Fruit fly (Drosophila melanogaster) whole organism, embryonic: ENCODE data around the gene CG33160.

Source experiments
- B-H1 ChIP-seq: fragments of 200-800 bp; sonication (Bioruptor generic); IDR thresholded peaks from 3 replicates; pipeline ENCODE4 v1.3.6; 2022; ENCODE audit warnings: missing biosample characterization, missing genetic modification characterization
- B-H2 ChIP-seq: fragments of 200-800 bp; sonication (Bioruptor generic); optimal IDR thresholded peaks from 2 replicates; lab custom pipeline; 2018; ENCODE audit warnings: missing biosample characterization, mild to moderate bottlenecking, missing genetic modification characterization
- CG10543 ChIP-seq: fragments of 200-800 bp; sonication (Bioruptor generic); optimal IDR thresholded peaks from 3 replicates; lab custom pipeline; 2017; ENCODE audit warnings: missing biosample characterization, mild to moderate bottlenecking, missing genetic modification characterization, moderate library complexity
- CG12155 ChIP-seq: fragments of 200-800 bp; sonication (Bioruptor generic); optimal IDR thresholded peaks from 3 replicates; lab custom pipeline; 2016; ENCODE audit warnings: missing biosample characterization, missing genetic modification characterization
- CG15479 ChIP-seq: fragments of 200-800 bp; sonication (Bioruptor generic); optimal IDR thresholded peaks from 3 replicates; lab custom pipeline; 2019; ENCODE audit warnings: missing biosample characterization, mild to moderate bottlenecking, missing genetic modification characterization, moderate library complexity
- CG17328 ChIP-seq: fragments of 200-800 bp; sonication (Bioruptor generic); IDR thresholded peaks from 2 replicates; pipeline ENCODE4 v1.3.6; 2022; ENCODE audit warnings: missing biosample characterization, missing genetic modification characterization
- CG17385 ChIP-seq: fragments of 200-800 bp; sonication (Bioruptor generic); optimal IDR thresholded peaks from 3 replicates; lab custom pipeline; 2018; ENCODE audit warnings: missing biosample characterization, mild to moderate bottlenecking, missing genetic modification characterization
- CG17912 ChIP-seq: fragments of 200-800 bp; sonication (Bioruptor generic); optimal IDR thresholded peaks from 2 replicates; lab custom pipeline; 2018; ENCODE audit warnings: missing biosample characterization, mild to moderate bottlenecking, missing genetic modification characterization
- CG18011 ChIP-seq: fragments of 200-800 bp; sonication (Bioruptor generic); optimal IDR thresholded peaks from 2 replicates; lab custom pipeline; 2017; ENCODE audit warnings: missing biosample characterization, missing genetic modification characterization, mild to moderate bottlenecking, moderate library complexity, missing genotype
- CG2129 ChIP-seq: fragments of 200-800 bp; sonication (Bioruptor generic); IDR thresholded peaks from 2 replicates; pipeline ENCODE4 v1.3.6; 2022; ENCODE audit warnings: missing biosample characterization, missing genetic modification characterization; ENCODE audit not compliant: partially characterized antibody
- CG32532 ChIP-seq: fragments of 200-800 bp; sonication (Bioruptor generic); IDR thresholded peaks from 2 replicates; pipeline ENCODE4 v1.3.6; 2022; ENCODE audit warnings: missing biosample characterization, missing genetic modification characterization
- CG34422 ChIP-seq: fragments of 200-800 bp; sonication (Bioruptor generic); IDR thresholded peaks from 3 replicates; pipeline ENCODE4 v1.3.6; 2022; ENCODE audit warnings: missing biosample characterization, missing genetic modification characterization
- CG4328 ChIP-seq: fragments of 200-800 bp; sonication (Bioruptor generic); optimal IDR thresholded peaks from 3 replicates; lab custom pipeline; 2017; ENCODE audit warnings: missing biosample characterization, missing genetic modification reagents, missing genetic modification characterization
- CG4730 ChIP-seq: fragments of 200-800 bp; sonication (Bioruptor generic); IDR thresholded peaks from 2 replicates; pipeline ENCODE4 v1.3.6; 2022; ENCODE audit warnings: missing biosample characterization, missing genetic modification characterization
- CG6272 ChIP-seq: fragments of 200-800 bp; sonication (Bioruptor generic); IDR thresholded peaks from 2 replicates; pipeline ENCODE4 v1.3.6; 2022; ENCODE audit warnings: missing biosample characterization, missing genetic modification characterization
- CG7987 ChIP-seq: fragments of 200-800 bp; sonication (Bioruptor generic); optimal IDR thresholded peaks from 2 replicates; lab custom pipeline; 2018; ENCODE audit warnings: missing biosample characterization, mild to moderate bottlenecking, missing genetic modification characterization, moderate library complexity
- CG8281 ChIP-seq: fragments of 200-800 bp; sonication (Bioruptor generic); optimal IDR thresholded peaks from 2 replicates; lab custom pipeline; 2018; ENCODE audit warnings: missing biosample characterization, mild to moderate bottlenecking, missing genetic modification characterization, moderate library complexity
- CHES-1-like ChIP-seq: fragments of 200-800 bp; sonication (Bioruptor generic); optimal IDR thresholded peaks from 2 replicates; lab custom pipeline; 2016; ENCODE audit warnings: missing biosample characterization, missing genetic modification characterization
- Dbx ChIP-seq: fragments of 200-800 bp; sonication (Bioruptor generic); IDR thresholded peaks from 3 replicates; pipeline ENCODE4 v1.3.6; 2022; ENCODE audit warnings: missing biosample characterization, missing genetic modification characterization
- Doc3 ChIP-seq: fragments of 200-800 bp; sonication (Bioruptor generic); IDR thresholded peaks from 3 replicates; pipeline ENCODE4 v1.3.6; 2022; ENCODE audit warnings: missing biosample characterization, missing genetic modification characterization; ENCODE audit not compliant: partially characterized antibody
- Dp ChIP-seq: fragments of 200-800 bp; sonication (Bioruptor generic); optimal IDR thresholded peaks from 2 replicates; lab custom pipeline; 2018; ENCODE audit warnings: missing biosample characterization, mild to moderate bottlenecking, missing genetic modification characterization, moderate library complexity
- Fer1 ChIP-seq: fragments of 200-800 bp; sonication (Bioruptor generic); optimal IDR thresholded peaks from 2 replicates; lab custom pipeline; 2017; ENCODE audit warnings: missing biosample characterization, mild to moderate bottlenecking, missing genetic modification characterization
- Hand ChIP-seq: fragments of 200-800 bp; sonication (Bioruptor generic); optimal IDR thresholded peaks from 2 replicates; lab custom pipeline; 2017; ENCODE audit warnings: mild to moderate bottlenecking, missing biosample characterization, missing genetic modification reagents, missing genetic modification characterization
- HmgD ChIP-seq: fragments of 200-800 bp; sonication (Bioruptor generic); optimal IDR thresholded peaks from 3 replicates; lab custom pipeline; 2016; ENCODE audit warnings: missing biosample characterization, missing genetic modification characterization
- Max ChIP-seq: fragments of 200-800 bp; sonication (Bioruptor generic); optimal IDR thresholded peaks from 2 replicates; lab custom pipeline; 2016; ENCODE audit warnings: missing biosample characterization, mild to moderate bottlenecking, missing genetic modification characterization
- Med ChIP-seq: fragments of 200-800 bp; sonication (Bioruptor generic); peaks from one replicate; lab custom pipeline; 2016; ENCODE audit warnings: missing biosample characterization, missing genetic modification characterization, mild to moderate bottlenecking, inconsistent platforms, moderate library complexity
- YL-1 ChIP-seq: fragments of 200-800 bp; sonication (Bioruptor generic); optimal IDR thresholded peaks from 3 replicates; lab custom pipeline; 2017; ENCODE audit warnings: missing biosample characterization, mild to moderate bottlenecking, missing genetic modification characterization
- bsh ChIP-seq, 2 experiments: fragments of 200-800 bp; sonication (Bioruptor generic); optimal IDR thresholded peaks; 2 replicates each; lab custom pipeline; 2017 to 2018; ENCODE audit warnings: mild to moderate bottlenecking in 2 of 2, missing biosample characterization in 2 of 2, missing genetic modification characterization in 2 of 2, moderate library complexity in 1 of 2
- croc ChIP-seq: fragments of 200-800 bp; sonication (Bioruptor generic); conservative IDR thresholded peaks from 3 replicates; pipeline ENCODE4 v1.3.6; 2022; ENCODE audit warnings: missing biosample characterization, missing genetic modification characterization
- dm ChIP-seq: fragments of 200-800 bp; sonication (Bioruptor generic); optimal IDR thresholded peaks from 3 replicates; lab custom pipeline; 2016; ENCODE audit warnings: missing biosample characterization, missing genetic modification characterization
- dpn ChIP-seq, 2 experiments: fragments of 200-800 bp; sonication (Bioruptor generic); optimal IDR thresholded peaks; 3 replicates each; lab custom pipeline; 2016; ENCODE audit warnings: missing biosample characterization in 2 of 2, missing genetic modification characterization in 2 of 2
- hb ChIP-seq: fragments of 200-800 bp; sonication (Bioruptor generic); IDR thresholded peaks from 3 replicates; pipeline ENCODE4 v1.3.6; 2022; ENCODE audit warnings: missing biosample characterization, missing genetic modification characterization; ENCODE audit not compliant: partially characterized antibody
- hth ChIP-seq: fragments of >200 bp; optimal IDR thresholded peaks from 2 replicates; lab custom pipeline; 2017; ENCODE audit warnings: inconsistent platforms
- kni ChIP-seq: fragments of 200-800 bp; sonication (Bioruptor generic); optimal IDR thresholded peaks from 3 replicates; lab custom pipeline; 2017; ENCODE audit warnings: mild to moderate bottlenecking, missing biosample characterization, missing genetic modification reagents, missing genetic modification characterization
- seq ChIP-seq: fragments of 200-800 bp; sonication (Bioruptor generic); IDR thresholded peaks from 2 replicates; pipeline ENCODE4 v1.3.6; 2022; ENCODE audit warnings: missing biosample characterization, missing genetic modification characterization
- sob ChIP-seq: fragments of 200-800 bp; sonication (Bioruptor generic); IDR thresholded peaks from 2 replicates; pipeline ENCODE4 v1.3.6; 2022; ENCODE audit warnings: missing biosample characterization, missing genetic modification characterization
- tll ChIP-seq, 2 experiments: fragments of 200-800 bp in 1 of 2; fragments of >200 bp in 1 of 2; sonication (Bioruptor generic) in 1 of 2; optimal IDR thresholded peaks; 2 replicates each; lab custom pipeline; 2017 to 2019; ENCODE audit warnings: missing biosample characterization in 2 of 2, missing genetic modification characterization in 2 of 2, mild to moderate bottlenecking in 1 of 2, moderate library complexity in 1 of 2
- trh ChIP-seq: fragments of 200-800 bp; sonication (Bioruptor generic); optimal IDR thresholded peaks from 2 replicates; lab custom pipeline; 2016; ENCODE audit warnings: missing biosample characterization, missing genetic modification characterization
- unc-4 ChIP-seq: fragments of 200-800 bp; sonication (Bioruptor generic); IDR thresholded peaks from 2 replicates; pipeline ENCODE4 v1.3.6; 2022; ENCODE audit warnings: missing biosample characterization, missing genetic modification characterization; ENCODE audit not compliant: partially characterized antibody
- vfl ChIP-seq: fragments of 200-800 bp; sonication (Bioruptor generic); optimal IDR thresholded peaks from 2 replicates; lab custom pipeline; 2016; ENCODE audit warnings: missing biosample characterization, missing genetic modification characterization

The CG33160 gene

dm6 chr3L:3225769-3226457, 19.8 kb upstream of the CG33160 start (continued):
- 0 out of 3 replicates have a peak, but pooled peaks have one; percentile 18 for TF ChIP-seq hb (GFP tag; lab: Robert Waterston, UW)
- TF ChIP-seq CG2129 (GFP tag; lab: Robert Waterston, UW) = no peak
- TF ChIP-seq CG34422 = peak; percentile 28; the same call in 1 of the 3 replicates
- TF ChIP-seq CG10543 (GFP tag; lab: Kevin White, UChicago) = peak; percentile 23
- TF ChIP-seq Dp (GFP tag; lab: Kevin White, UChicago) = no peak
- TF ChIP-seq B-H2 (GFP tag; lab: Kevin White, UChicago) = peak; percentile 14
- TF ChIP-seq CG4730 (GFP tag; lab: Robert Waterston, UW) = no peak
- no peak for TF ChIP-seq seq (GFP tag; lab: Robert Waterston, UW)
- no peak for TF ChIP-seq CG17912 (GFP tag; lab: Kevin White, UChicago)
- peak in 1 of 2 experiments; percentile 17 for TF ChIP-seq dpn (GFP tag; optimal IDR thresholded peaks at IDR 0.05; lab: Kevin White, UChicago)
- peak; percentile 54 for TF ChIP-seq CG7987 (GFP tag; lab: Kevin White, UChicago)
- peak in 1 of 2 experiments; percentile 48 for TF ChIP-seq bsh (GFP tag; optimal IDR thresholded peaks at IDR 0.05; lab: Kevin White, UChicago)
- peak; percentile 55; the same call in 1 of the 2 replicates for TF ChIP-seq CG32532 (GFP tag; lab: Robert Waterston, UW)
- TF ChIP-seq CG15479 (GFP tag; lab: Kevin White, UChicago) = peak; percentile 58
- TF ChIP-seq Med (GFP tag; lab: Kevin White, UChicago) = peak; percentile 22
- TF ChIP-seq dm (GFP tag; lab: Kevin White, UChicago) = peak; percentile 3
- TF ChIP-seq croc = no peak
- no peak for TF ChIP-seq B-H1 (GFP tag; lab: Robert Waterston, UW)
- peak; percentile 8 for TF ChIP-seq YL-1 (GFP tag; lab: Kevin White, UChicago)
- TF ChIP-seq CG17385 = peak; percentile 90
- TF ChIP-seq kni (GFP tag; lab: Kevin White, UChicago) = no peak
- no peak for TF ChIP-seq CHES-1-like (GFP tag; lab: Kevin White, UChicago)
- no peak for TF ChIP-seq CG18011 (GFP tag; lab: Kevin White, UChicago)
- TF ChIP-seq hth (lab: Kevin White, UChicago) = no peak
- peak; percentile 19 for TF ChIP-seq CG12155 (GFP tag; lab: Kevin White, UChicago)
- no peak for TF ChIP-seq trh
- TF ChIP-seq Hand (GFP tag; lab: Kevin White, UChicago) = peak; percentile 54
- TF ChIP-seq tll (GFP tag; optimal IDR thresholded peaks at IDR 0.05; lab: Kevin White, UChicago) = no peak
- no peak for TF ChIP-seq CG4328
- TF ChIP-seq CG6272 = no peak
- TF ChIP-seq HmgD (GFP tag; lab: Kevin White, UChicago) = peak; percentile 16
- TF ChIP-seq CG8281 = no peak
- no peak for TF ChIP-seq CG17328 (GFP tag; lab: Robert Waterston, UW)
- 0 out of 3 replicates have a peak, but pooled peaks have one; percentile 5 for TF ChIP-seq Doc3
- TF ChIP-seq Fer1 (GFP tag; lab: Kevin White, UChicago) = peak; percentile 26
- TF ChIP-seq sob (GFP tag; lab: Robert Waterston, UW) = peak; percentile 20; the same call in 1 of the 2 replicates
- no peak for TF ChIP-seq Max (GFP tag; lab: Kevin White, UChicago)
- TF ChIP-seq vfl (GFP tag; lab: Kevin White, UChicago) = peak; percentile 9
- TF ChIP-seq unc-4 (GFP tag; lab: Robert Waterston, UW) = 0 out of 2 replicates have a peak, but pooled peaks have one; percentile 21
- 0 out of 3 replicates have a peak, but pooled peaks have one; percentile 13 for TF ChIP-seq Dbx (GFP tag; lab: Robert Waterston, UW)
